Fruit fly (Drosophila melanogaster): Measurements from ENCODE around the gene Ctps.

Ctps gene

dm6 chr3L:15098659-15099512, 1.2 kb downstream of the Ctps start (continued):
- TF ChIP-seq pzg (GFP tag; optimal IDR thresholded peaks at IDR 0.05), result no peak
- TF ChIP-seq CG7372 (GFP tag; IDR thresholded peaks at IDR 0.05), result peak; percentile 67; the same call in 1 of the 2 replicates
- TF ChIP-seq CG14710 (tag; optimal IDR thresholded peaks at IDR 0.05), result peak; percentile 97
- TF ChIP-seq hbn (GFP tag; IDR thresholded peaks at IDR 0.05; ENCODE audit: partially characterized antibody), result no peak; the same call in 1 of the 2 replicates
- peak; percentile 75 for TF ChIP-seq CG11247 (GFP tag; IDR thresholded peaks at IDR 0.05)
- no peak for TF ChIP-seq HLHmδ (GFP tag; optimal IDR thresholded peaks at IDR 0.05)
- TF ChIP-seq Blimp-1 (GFP tag; optimal IDR thresholded peaks at IDR 0.05), result peak; percentile 93
- no peak for TF ChIP-seq CG42726 (GFP tag; IDR thresholded peaks at IDR 0.05; ENCODE audit: partially characterized antibody)
- TF ChIP-seq C15 (GFP tag; IDR thresholded peaks at IDR 0.05), result peak; percentile 27; the same call in 1 of the 3 replicates
- TF ChIP-seq pita (GFP tag; optimal IDR thresholded peaks at IDR 0.05), result no peak
- TF ChIP-seq pnt (GFP tag; optimal IDR thresholded peaks at IDR 0.05), result peak; percentile 38
- no peak for TF ChIP-seq mld (GFP tag; IDR thresholded peaks at IDR 0.05; ENCODE audit: partially characterized antibody)
- no peak for TF ChIP-seq CG14860 (GFP tag; IDR thresholded peaks at IDR 0.05; ENCODE audit: partially characterized antibody)
- TF ChIP-seq Mes4 (GFP tag; optimal IDR thresholded peaks at IDR 0.05), result no peak
- TF ChIP-seq pfk (GFP tag; optimal IDR thresholded peaks at IDR 0.05), result peak; percentile 40
- TF ChIP-seq al (GFP tag; IDR thresholded peaks at IDR 0.05), result peak; percentile 69
- TF ChIP-seq CG6791 (GFP tag; IDR thresholded peaks at IDR 0.05; ENCODE audit: partially characterized antibody), result no peak
- TF ChIP-seq CG10267 (tag; optimal IDR thresholded peaks at IDR 0.05), result peak; percentile 94
- TF ChIP-seq ab (GFP tag; optimal IDR thresholded peaks at IDR 0.05), result no peak
- no peak for TF ChIP-seq Doc2 (GFP tag; IDR thresholded peaks at IDR 0.05)
- no peak for TF ChIP-seq vnd (GFP tag; IDR thresholded peaks at IDR 0.05; ENCODE audit: partially characterized antibody)
- TF ChIP-seq ase (GFP tag; IDR thresholded peaks at IDR 0.05), result peak; percentile 70; the same call in 2 of the 3 replicates
- peak; percentile 93 for TF ChIP-seq CG7271 (tag; optimal IDR thresholded peaks at IDR 0.05)
- peak; percentile 91 for TF ChIP-seq CG17359 (tag; optimal IDR thresholded peaks at IDR 0.05)
- TF ChIP-seq tgo (GFP tag; IDR thresholded peaks at IDR 0.05), result peak; percentile 90
- TF ChIP-seq Vsx1 (GFP tag; optimal IDR thresholded peaks at IDR 0.05), result peak; percentile 86
- no peak for TF ChIP-seq CG34224 (GFP tag; IDR thresholded peaks at IDR 0.05; ENCODE audit: partially characterized antibody)
- peak; percentile 96 for TF ChIP-seq CG8924 (tag; optimal IDR thresholded peaks at IDR 0.05)
- TF ChIP-seq bab2 (GFP tag; optimal IDR thresholded peaks at IDR 0.05), result peak; percentile 11
- TF ChIP-seq cwo (GFP tag; optimal IDR thresholded peaks at IDR 0.05), result peak; percentile 92
- TF ChIP-seq exex (tag; optimal IDR thresholded peaks at IDR 0.05), result peak; percentile 78
- no peak for TF ChIP-seq NC2α (GFP tag; optimal IDR thresholded peaks at IDR 0.05)
- TF ChIP-seq Trl (optimal IDR thresholded peaks at IDR 0.05), result peak; percentile 86 to 91
- peak; percentile 69 for TF ChIP-seq Trl (GFP tag; optimal IDR thresholded peaks at IDR 0.05)
- TF ChIP-seq CG13624 (GFP tag; optimal IDR thresholded peaks at IDR 0.05), result no peak
- peak; percentile 85 for TF ChIP-seq Sox102F (GFP tag; optimal IDR thresholded peaks at IDR 0.05)
- peak; percentile 39; the same call in 1 of the 2 replicates for TF ChIP-seq toy (GFP tag; IDR thresholded peaks at IDR 0.05)
- peak; percentile 66; the same call in 2 of the 3 replicates for TF ChIP-seq H15 (GFP tag; IDR thresholded peaks at IDR 0.05)
- peak; percentile 80 for TF ChIP-seq az2 (GFP tag; optimal IDR thresholded peaks at IDR 0.05)
- TF ChIP-seq Nf-YB (GFP tag; optimal IDR thresholded peaks at IDR 0.05), result peak; percentile 76
- peak; percentile 89 for TF ChIP-seq dmrt99B (tag; optimal IDR thresholded peaks at IDR 0.05)
- TF ChIP-seq sr (GFP tag; IDR thresholded peaks at IDR 0.05), result peak; percentile 56; the same call in 2 of the 3 replicates
- TF ChIP-seq wor (GFP tag; IDR thresholded peaks at IDR 0.05), result peak; percentile 50; the same call in 1 of the 2 replicates
- peak; percentile 50 for TF ChIP-seq CrebB (tag; optimal IDR thresholded peaks at IDR 0.05)
- TF ChIP-seq Dek (tag; optimal IDR thresholded peaks at IDR 0.05), result peak; percentile 88
- no peak for TF ChIP-seq Kr (GFP tag; optimal IDR thresholded peaks at IDR 0.05)
- no peak for TF ChIP-seq CG11398 (GFP tag; optimal IDR thresholded peaks at IDR 0.05)
- TF ChIP-seq NFAT (GFP tag; IDR thresholded peaks at IDR 0.05), result peak; percentile 70; the same call in 1 of the 2 replicates

Data from whole organism, embryonic.